Fruit fly (Drosophila melanogaster) whole organism, embryonic: ENCODE measurements around the gene mthl1.

Source experiments
- Adf1 ChIP-seq: fragments of 200-800 bp; sonication (Bioruptor generic); IDR thresholded peaks from 2 replicates; pipeline ENCODE4 v1.3.6; 2022; ENCODE audit warnings: missing biosample characterization, missing genetic modification characterization
- Aef1 ChIP-seq: fragments of 200-800 bp; sonication (Bioruptor generic); IDR thresholded peaks from 3 replicates; pipeline ENCODE4 v1.3.6; 2022; ENCODE audit warnings: missing biosample characterization, missing genetic modification characterization
- Atf3 ChIP-seq: fragments of 200-800 bp; sonication (Bioruptor generic); optimal IDR thresholded peaks from 3 replicates; lab custom pipeline; 2016; ENCODE audit warnings: missing biosample characterization, missing genetic modification characterization
- C15 ChIP-seq: fragments of 200-800 bp; sonication (Bioruptor generic); IDR thresholded peaks from 3 replicates; pipeline ENCODE4 v1.3.6; 2022; ENCODE audit warnings: missing biosample characterization, missing genetic modification characterization
- CG13296 ChIP-seq: fragments of 200-800 bp; sonication (Bioruptor generic); optimal IDR thresholded peaks from 3 replicates; lab custom pipeline; 2018; ENCODE audit warnings: missing biosample characterization, mild to moderate bottlenecking, missing genetic modification characterization
- CG13424 ChIP-seq: fragments of 200-800 bp; sonication (Bioruptor generic); optimal IDR thresholded peaks from 2 replicates; lab custom pipeline; 2019; ENCODE audit warnings: missing biosample characterization, mild to moderate bottlenecking, missing genetic modification characterization, moderate library complexity
- CG13775 ChIP-seq: fragments of 200-800 bp; sonication (Bioruptor generic); optimal IDR thresholded peaks from 3 replicates; lab custom pipeline; 2017; ENCODE audit warnings: missing biosample characterization, mild to moderate bottlenecking, missing genetic modification characterization
- CG14050 ChIP-seq: fragments of 200-800 bp; sonication (Bioruptor generic); IDR thresholded peaks from 3 replicates; pipeline ENCODE4 v1.3.6; 2022; ENCODE audit warnings: missing biosample characterization, missing genetic modification characterization
- CG15601 ChIP-seq: fragments of 200-800 bp; sonication (Bioruptor generic); optimal IDR thresholded peaks from 3 replicates; lab custom pipeline; 2019; ENCODE audit warnings: missing biosample characterization, mild to moderate bottlenecking, missing genetic modification characterization, moderate library complexity
- CG15696 ChIP-seq: fragments of 200-800 bp; sonication (Bioruptor generic); optimal IDR thresholded peaks from 2 replicates; lab custom pipeline; 2019; ENCODE audit warnings: missing biosample characterization, mild to moderate bottlenecking, missing genetic modification characterization, moderate library complexity
- CG2129 ChIP-seq: fragments of 200-800 bp; sonication (Bioruptor generic); IDR thresholded peaks from 2 replicates; pipeline ENCODE4 v1.3.6; 2022; ENCODE audit warnings: missing biosample characterization, missing genetic modification characterization; ENCODE audit not compliant: partially characterized antibody
- CG2199 ChIP-seq: fragments of 200-800 bp; sonication (Bioruptor generic); IDR thresholded peaks from 3 replicates; pipeline ENCODE4 v1.3.6; 2022; ENCODE audit warnings: missing biosample characterization, missing genetic modification characterization
- CG4424 ChIP-seq: fragments of 200-800 bp; sonication (Bioruptor generic); optimal IDR thresholded peaks from 3 replicates; lab custom pipeline; 2016; ENCODE audit warnings: missing biosample characterization, missing genetic modification characterization
- CG4730 ChIP-seq: fragments of 200-800 bp; sonication (Bioruptor generic); IDR thresholded peaks from 2 replicates; pipeline ENCODE4 v1.3.6; 2022; ENCODE audit warnings: missing biosample characterization, missing genetic modification characterization
- CG4820 ChIP-seq: fragments of 200-800 bp; sonication (Bioruptor generic); optimal IDR thresholded peaks from 3 replicates; lab custom pipeline; 2016; ENCODE audit warnings: missing biosample characterization, missing genetic modification characterization
- CG7839 ChIP-seq: fragments of 200-800 bp; sonication (Bioruptor generic); optimal IDR thresholded peaks from 3 replicates; lab custom pipeline; 2018; ENCODE audit warnings: missing biosample characterization, mild to moderate bottlenecking, missing genetic modification characterization, moderate library complexity
- CG9215 ChIP-seq: fragments of 200-800 bp; sonication (Bioruptor generic); IDR thresholded peaks from 2 replicates; pipeline ENCODE4 v1.3.6; 2022; ENCODE audit warnings: missing biosample characterization, missing genetic modification characterization
- Dll ChIP-seq: fragments of 200-800 bp; sonication (Bioruptor generic); IDR thresholded peaks from 4 replicates; pipeline ENCODE4 v1.3.6; 2022; ENCODE audit warnings: missing biosample characterization, missing genetic modification characterization; ENCODE audit not compliant: partially characterized antibody
- E2f2 ChIP-seq: fragments of 200-800 bp; sonication (Bioruptor generic); IDR thresholded peaks from 2 replicates; pipeline ENCODE4 v1.3.6; 2022; ENCODE audit warnings: missing biosample characterization, missing genetic modification characterization
- ERR ChIP-seq: fragments of 200-800 bp; sonication (Bioruptor generic); optimal IDR thresholded peaks from 2 replicates; lab custom pipeline; 2016; ENCODE audit warnings: missing biosample characterization, missing genetic modification characterization
- Elba2 ChIP-seq: fragments of 200-800 bp; sonication (Bioruptor generic); optimal IDR thresholded peaks from 3 replicates; lab custom pipeline; 2016; ENCODE audit warnings: missing biosample characterization, missing genetic modification characterization
- Ets97D ChIP-seq: fragments of 200-800 bp; sonication (Bioruptor generic); optimal IDR thresholded peaks from 3 replicates; lab custom pipeline; 2016; ENCODE audit warnings: missing biosample characterization, missing genetic modification characterization
- Gug ChIP-seq: fragments of 200-800 bp; sonication (Bioruptor generic); IDR thresholded peaks from 4 replicates; pipeline ENCODE4 v1.3.6; 2022; ENCODE audit warnings: missing biosample characterization, missing genetic modification characterization
- HHEX ChIP-seq: fragments of 200-800 bp; sonication (Bioruptor generic); optimal IDR thresholded peaks from 3 replicates; lab custom pipeline; 2017; ENCODE audit warnings: missing biosample characterization, mild to moderate bottlenecking, missing genetic modification characterization, missing genetic modification reagents
- Lhr ChIP-seq: fragments of 200-800 bp; sonication (Bioruptor generic); optimal IDR thresholded peaks from 3 replicates; lab custom pipeline; 2017; ENCODE audit warnings: mild to moderate bottlenecking, missing biosample characterization, missing genetic modification reagents, missing genetic modification characterization
- Lpt ChIP-seq: fragments of >200 bp; optimal IDR thresholded peaks from 2 replicates; lab custom pipeline; 2018; ENCODE audit warnings: missing biosample characterization, missing genetic modification characterization
- Med ChIP-seq: fragments of 200-800 bp; sonication (Bioruptor generic); peaks from one replicate; lab custom pipeline; 2016; ENCODE audit warnings: missing biosample characterization, missing genetic modification characterization, mild to moderate bottlenecking, inconsistent platforms, moderate library complexity
- Mrtf ChIP-seq: fragments of 200-800 bp; sonication (Bioruptor generic); IDR thresholded peaks from 3 replicates; pipeline ENCODE4 v1.3.6; 2022; ENCODE audit warnings: missing biosample characterization, missing genetic modification characterization
- Pdp1 ChIP-seq, 2 experiments: fragments of 200-800 bp; sonication (Bioruptor generic); optimal IDR thresholded peaks; 3 replicates each; lab custom pipeline; 2016; ENCODE audit warnings: missing biosample characterization in 2 of 2, missing genetic modification characterization in 2 of 2, mild to moderate bottlenecking in 1 of 2, moderate library complexity in 1 of 2
- Ssrp ChIP-seq: fragments of 200-800 bp; sonication (Bioruptor generic); optimal IDR thresholded peaks from 2 replicates; lab custom pipeline; 2018; ENCODE audit warnings: missing biosample characterization, mild to moderate bottlenecking, missing genetic modification characterization, moderate library complexity
- Trl ChIP-seq, 3 experiments: fragments of >200 bp in 2 of 3; fragments of 200-800 bp in 1 of 3; sonication (Bioruptor generic) in 1 of 3; optimal IDR thresholded peaks; 2 replicates in 1 of 3; 3 replicates in 2 of 3; lab custom pipeline; 2016 to 2017; ENCODE audit warnings: missing biosample characterization in 1 of 3, missing genetic modification characterization in 1 of 3
- Usf ChIP-seq: fragments of 200-800 bp; sonication (Bioruptor generic); optimal IDR thresholded peaks from 2 replicates; lab custom pipeline; 2017; ENCODE audit warnings: missing genotype, missing biosample characterization, missing genetic modification characterization
- cad ChIP-seq: fragments of >200 bp; optimal IDR thresholded peaks from 2 replicates; lab custom pipeline; 2017; ENCODE audit warnings: missing biosample characterization, missing genetic modification characterization
- chn ChIP-seq: fragments of 200-800 bp; sonication (Bioruptor generic); optimal IDR thresholded peaks from 2 replicates; lab custom pipeline; 2016; ENCODE audit warnings: missing biosample characterization, missing genetic modification characterization
- danr ChIP-seq: fragments of 200-800 bp; sonication (Bioruptor generic); IDR thresholded peaks from 2 replicates; pipeline ENCODE4 v1.3.6; 2022; ENCODE audit warnings: missing biosample characterization, missing genetic modification characterization
- disco-r ChIP-seq: fragments of 200-800 bp; sonication (Bioruptor generic); optimal IDR thresholded peaks from 2 replicates; lab custom pipeline; 2016; ENCODE audit warnings: missing biosample characterization, missing genetic modification characterization
- dmrt99B ChIP-seq: fragments of 200-800 bp; sonication (Bioruptor generic); optimal IDR thresholded peaks from 2 replicates; lab custom pipeline; 2018; ENCODE audit warnings: missing biosample characterization, mild to moderate bottlenecking, missing genetic modification characterization, moderate library complexity
- ems ChIP-seq: fragments of 200-800 bp; sonication (Bioruptor generic); optimal IDR thresholded peaks from 3 replicates; lab custom pipeline; 2016; ENCODE audit warnings: missing biosample characterization, missing genetic modification characterization
- ftz-f1 ChIP-seq: fragments of 200-800 bp; sonication (Bioruptor generic); optimal IDR thresholded peaks from 2 replicates; lab custom pipeline; 2016; ENCODE audit warnings: missing biosample characterization, missing genetic modification characterization
- gcm ChIP-seq: fragments of 200-800 bp; sonication (Bioruptor generic); optimal IDR thresholded peaks from 2 replicates; lab custom pipeline; 2019; ENCODE audit warnings: missing biosample characterization, mild to moderate bottlenecking, missing genetic modification characterization, moderate library complexity
- gfzf ChIP-seq: fragments of 200-800 bp; sonication (Bioruptor generic); optimal IDR thresholded peaks from 2 replicates; lab custom pipeline; 2016; ENCODE audit warnings: missing biosample characterization, mild to moderate bottlenecking, missing genetic modification characterization, moderate library complexity
- grau ChIP-seq: fragments of 200-800 bp; optimal IDR thresholded peaks from 3 replicates; lab custom pipeline; 2019; ENCODE audit warnings: missing biosample characterization, mild to moderate bottlenecking, missing genetic modification characterization, moderate library complexity
- ind ChIP-seq: fragments of 200-800 bp; sonication (Bioruptor generic); optimal IDR thresholded peaks from 3 replicates; lab custom pipeline; 2016; ENCODE audit warnings: missing biosample characterization, missing genetic modification characterization
- jing ChIP-seq: fragments of 200-800 bp; sonication (Bioruptor generic); optimal IDR thresholded peaks from 2 replicates; lab custom pipeline; 2018; ENCODE audit warnings: missing biosample characterization, mild to moderate bottlenecking, missing genetic modification characterization
- lmd ChIP-seq: fragments of 200-800 bp; sonication (Bioruptor generic); IDR thresholded peaks from 2 replicates; pipeline ENCODE4 v1.3.6; 2022; ENCODE audit warnings: missing biosample characterization, missing genetic modification characterization
- nau ChIP-seq: fragments of 200-800 bp; sonication (Bioruptor generic); optimal IDR thresholded peaks from 3 replicates; lab custom pipeline; 2017; ENCODE audit warnings: missing biosample characterization, mild to moderate bottlenecking, missing genetic modification characterization, missing genetic modification reagents
- nom ChIP-seq: fragments of 200-800 bp; sonication (Bioruptor generic); optimal IDR thresholded peaks from 2 replicates; lab custom pipeline; 2017; ENCODE audit warnings: missing biosample characterization, missing genetic modification characterization, mild to moderate bottlenecking, moderate library complexity, missing genetic modification reagents
- shn ChIP-seq: fragments of 200-800 bp; sonication (Bioruptor generic); optimal IDR thresholded peaks from 3 replicates; lab custom pipeline; 2016; ENCODE audit warnings: missing biosample characterization, missing genetic modification characterization
- tin ChIP-seq: fragments of 200-800 bp; sonication (Bioruptor generic); optimal IDR thresholded peaks from 3 replicates; lab custom pipeline; 2016; ENCODE audit warnings: missing biosample characterization, missing genetic modification characterization
- unpg ChIP-seq: fragments of 200-800 bp; sonication (Bioruptor generic); optimal IDR thresholded peaks from 3 replicates; lab custom pipeline; 2018; ENCODE audit warnings: missing biosample characterization, mild to moderate bottlenecking, missing genetic modification characterization, moderate library complexity
- vvl ChIP-seq: fragments of 200-800 bp; sonication (Bioruptor generic); IDR thresholded peaks from 2 replicates; pipeline ENCODE4 v1.3.6; 2022; ENCODE audit warnings: missing biosample characterization, missing genetic modification characterization
- wor ChIP-seq: fragments of 200-800 bp; sonication (Bioruptor generic); IDR thresholded peaks from 2 replicates; pipeline ENCODE4 v1.3.6; 2022; ENCODE audit warnings: missing biosample characterization, missing genetic modification characterization

mthl1 gene

dm6 chrX:16690499-16690898, 49.7 kb downstream of the mthl1 start (continued):
- no peak for TF ChIP-seq CG13296 (GFP tag; lab: Kevin White, UChicago)
- no peak for TF ChIP-seq Dll (GFP tag; lab: Robert Waterston, UW)
- no peak for TF ChIP-seq Adf1 (GFP tag; lab: Robert Waterston, UW)
- no peak for TF ChIP-seq cad (GFP tag; lab: Kevin White, UChicago)
- TF ChIP-seq CG2129 = no peak
- no peak for TF ChIP-seq Usf
- no peak for TF ChIP-seq nom (GFP tag; lab: Kevin White, UChicago)
- TF ChIP-seq ERR = no peak
- no peak for TF ChIP-seq jing (GFP tag; lab: Kevin White, UChicago)
- no peak for TF ChIP-seq HHEX
- TF ChIP-seq CG14050 (GFP tag; lab: Robert Waterston, UW) = no peak
- TF ChIP-seq CG13424 (tag; lab: Kevin White, UChicago) = peak; percentile 25
- TF ChIP-seq ems (GFP tag; lab: Kevin White, UChicago) = no peak
- no peak for TF ChIP-seq CG15696 (tag; lab: Kevin White, UChicago)
- TF ChIP-seq danr (GFP tag; lab: Robert Waterston, UW) = no peak
- TF ChIP-seq Ets97D (GFP tag; lab: Kevin White, UChicago) = no peak
- no peak for TF ChIP-seq Elba2
- peak; percentile 11 to 34 for TF ChIP-seq Pdp1 (GFP tag; optimal IDR thresholded peaks at IDR 0.05; lab: Kevin White, UChicago)
- no peak for TF ChIP-seq shn (GFP tag; lab: Kevin White, UChicago)
- TF ChIP-seq CG4820 (GFP tag; lab: Kevin White, UChicago) = no peak
- TF ChIP-seq Atf3 (GFP tag; lab: Kevin White, UChicago) = no peak
- no peak for TF ChIP-seq chn (GFP tag; lab: Kevin White, UChicago)
- no peak for TF ChIP-seq CG4424 (GFP tag; lab: Kevin White, UChicago)
- peak; percentile 52; the same call in 2 of the 4 replicates for TF ChIP-seq Gug
- no peak for TF ChIP-seq tin (GFP tag; lab: Kevin White, UChicago)
- peak; percentile 80 for TF ChIP-seq Med (GFP tag; lab: Kevin White, UChicago)
- TF ChIP-seq vvl (GFP tag; lab: Robert Waterston, UW) = peak; percentile 40; the same call in 1 of the 2 replicates
- peak; percentile 26; the same call in 1 of the 2 replicates for TF ChIP-seq lmd (GFP tag; lab: Robert Waterston, UW)
- no peak for TF ChIP-seq nau (GFP tag; lab: Kevin White, UChicago)
- no peak for TF ChIP-seq CG13775 (GFP tag; lab: Kevin White, UChicago)
- no peak for TF ChIP-seq disco-r (GFP tag; lab: Kevin White, UChicago)
- peak; percentile 85 for TF ChIP-seq grau (tag; lab: Kevin White, UChicago)
- TF ChIP-seq unpg = peak; percentile 47
- TF ChIP-seq Mrtf (GFP tag; lab: Robert Waterston, UW) = no peak
- TF ChIP-seq E2f2 (GFP tag; lab: Robert Waterston, UW) = no peak
- no peak for TF ChIP-seq Lpt
- TF ChIP-seq Aef1 (GFP tag; lab: Robert Waterston, UW) = no peak; the same call in 2 of the 3 replicates
- TF ChIP-seq ind (GFP tag; lab: Kevin White, UChicago) = no peak
- peak; percentile 17 for TF ChIP-seq Ssrp
- TF ChIP-seq C15 (GFP tag; lab: Robert Waterston, UW) = no peak
- TF ChIP-seq ftz-f1 (GFP tag; lab: Kevin White, UChicago) = no peak
- TF ChIP-seq CG7839 (tag; lab: Kevin White, UChicago) = peak; percentile 45
- no peak for TF ChIP-seq CG4730 (GFP tag; lab: Robert Waterston, UW)
- peak; percentile 27 for TF ChIP-seq dmrt99B
- no peak for TF ChIP-seq CG15601 (tag; lab: Kevin White, UChicago)
- no peak for TF ChIP-seq gfzf (GFP tag; lab: Kevin White, UChicago)
- TF ChIP-seq wor = 0 out of 2 replicates have a peak, but pooled peaks have one; percentile 33
- TF ChIP-seq CG2199 (GFP tag; lab: Robert Waterston, UW) = no peak
- no peak for TF ChIP-seq Lhr (GFP tag; lab: Kevin White, UChicago)
- TF ChIP-seq Trl (optimal IDR thresholded peaks at IDR 0.05; lab: Kevin White, UChicago) = no peak
- no peak for TF ChIP-seq Trl (GFP tag; optimal IDR thresholded peaks at IDR 0.05; lab: Kevin White, UChicago)
- TF ChIP-seq gcm = no peak
- no peak for TF ChIP-seq CG9215
